Worm (Caenorhabditis elegans) whole organism, L1 larva: ENCODE measurements around the gene mtl-1.
A peak's percentile ranks its signal among the peaks of the same experiment; 100 is the strongest.

Experiments used
- C16A3.4 ChIP-seq: fragments of 150-350 bp; optimal IDR thresholded peaks from 2 replicates; lab custom pipeline; 2014; ENCODE audit warnings: missing biosample characterization, missing genetic modification characterization
- C34B4.2 ChIP-seq: sonication (generic microtip); optimal IDR thresholded peaks from 2 replicates; lab custom pipeline; 2017; ENCODE audit warnings: mild to moderate bottlenecking, missing genetic modification characterization, missing compliant biosample characterization
- aha-1 ChIP-seq: fragments of 150-350 bp; optimal IDR thresholded peaks from 2 replicates; lab custom pipeline; 2014; ENCODE audit warnings: missing biosample characterization, missing genetic modification characterization
- alr-1 ChIP-seq: fragments of 200-800 bp; sonication (Bioruptor generic); optimal IDR thresholded peaks from 2 replicates; lab custom pipeline; 2018; ENCODE audit warnings: borderline replicate concordance, mild to moderate bottlenecking, missing genetic modification characterization, missing compliant biosample characterization
- aly-2 ChIP-seq: fragments of 150-350 bp; optimal IDR thresholded peaks from 2 replicates; lab custom pipeline; 2014; ENCODE audit warnings: missing biosample characterization, missing genetic modification characterization
- efl-1 ChIP-seq, 4 experiments: fragments of 150-350 bp; optimal IDR thresholded peaks in 3 of 4; peaks in 1 of 4; 1 replicate in 1 of 4; 2 replicates in 3 of 4; lab custom pipeline; 2014; ENCODE audit warnings: missing biosample characterization in 2 of 4, missing genetic modification characterization in 2 of 4, missing genetic modification reagents in 2 of 4
- efl-3 ChIP-seq: fragments of 200-800 bp; sonication (Bioruptor generic); optimal IDR thresholded peaks from 2 replicates; lab custom pipeline; 2018; ENCODE audit warnings: mild to moderate bottlenecking, missing genetic modification characterization, missing compliant biosample characterization
- elt-2 ChIP-seq: sonication (generic microtip); optimal IDR thresholded peaks from 2 replicates; lab custom pipeline; 2016; ENCODE audit warnings: missing genetic modification characterization, mild to moderate bottlenecking, inconsistent platforms, missing compliant biosample characterization, missing genetic modification reagents
- ets-5 ChIP-seq: fragments of 200-800 bp; sonication (Bioruptor generic); IDR thresholded peaks from 2 replicates; pipeline ENCODE4 v1.3.6; 2022; ENCODE audit warnings: missing genetic modification characterization, missing compliant biosample characterization
- fkh-10 ChIP-seq: sonication (generic microtip); optimal IDR thresholded peaks from 2 replicates; lab custom pipeline; 2017; ENCODE audit warnings: missing biosample characterization, missing genetic modification reagents, missing genetic modification characterization
- fkh-4 ChIP-seq: sonication (generic microtip); optimal IDR thresholded peaks from 2 replicates; lab custom pipeline; 2016; ENCODE audit warnings: missing compliant biosample characterization, missing genetic modification characterization, borderline replicate concordance
- fos-1 ChIP-seq: fragments of 150-350 bp; optimal IDR thresholded peaks from 2 replicates; lab custom pipeline; 2014; ENCODE audit warnings: missing biosample characterization, missing genetic modification characterization
- hlh-4 ChIP-seq: sonication (generic microtip); optimal IDR thresholded peaks from 2 replicates; lab custom pipeline; 2016; ENCODE audit warnings: mild to moderate bottlenecking, missing genetic modification characterization, missing compliant biosample characterization
- lin-13 ChIP-seq: fragments of 150-350 bp; optimal IDR thresholded peaks from 2 replicates; lab custom pipeline; 2014; ENCODE audit warnings: missing biosample characterization, missing genetic modification reagents, missing genetic modification characterization
- lin-14 ChIP-seq: fragments of 200-800 bp; sonication (Bioruptor generic); optimal IDR thresholded peaks from 2 replicates; lab custom pipeline; 2018; ENCODE audit warnings: mild to moderate bottlenecking, missing genetic modification characterization, moderate library complexity, missing compliant biosample characterization
- lin-15B ChIP-seq: fragments of 150-350 bp; sonication (generic microtip); optimal IDR thresholded peaks from 3 replicates; lab custom pipeline; 2014; ENCODE audit warnings: missing biosample characterization, missing genetic modification characterization
- lin-35 ChIP-seq, 2 experiments: fragments of 150-350 bp; optimal IDR thresholded peaks; 2 replicates each; lab custom pipeline; 2014; ENCODE audit warnings: missing biosample characterization in 2 of 2, missing genetic modification characterization in 2 of 2, missing genetic modification reagents in 2 of 2
- lsy-2 ChIP-seq, 2 experiments: fragments of 150-350 bp; optimal IDR thresholded peaks; 2 replicates each; lab custom pipeline; 2014; ENCODE audit warnings: missing biosample characterization in 2 of 2, missing genetic modification characterization in 2 of 2
- mab-9 ChIP-seq: fragments of 200-800 bp; sonication (Bioruptor generic); IDR thresholded peaks from 2 replicates; pipeline ENCODE4 v1.3.6; 2022; ENCODE audit warnings: missing genetic modification reagents, missing genetic modification characterization, missing compliant biosample characterization
- mdl-1 ChIP-seq, 2 experiments: fragments of 150-350 bp; optimal IDR thresholded peaks; 2 replicates each; lab custom pipeline; 2014 to 2017; ENCODE audit warnings: missing biosample characterization in 2 of 2, missing genetic modification characterization in 2 of 2, inconsistent platforms in 1 of 2
- mep-1 ChIP-seq: fragments of 150-350 bp; optimal IDR thresholded peaks from 2 replicates; lab custom pipeline; 2014; ENCODE audit warnings: missing biosample characterization, missing genetic modification characterization
- nhr-12 ChIP-seq: sonication (generic microtip); optimal IDR thresholded peaks from 2 replicates; lab custom pipeline; 2017; ENCODE audit warnings: missing biosample characterization, missing genetic modification characterization
- nhr-19 ChIP-seq: fragments of 200-800 bp; sonication (Bioruptor generic); conservative IDR thresholded peaks from 2 replicates; pipeline ENCODE4 v1.3.6; 2022; ENCODE audit warnings: missing genetic modification characterization, missing compliant biosample characterization
- nhr-20 ChIP-seq: sonication (generic microtip); optimal IDR thresholded peaks from 2 replicates; lab custom pipeline; 2016; ENCODE audit warnings: mild to moderate bottlenecking, missing genetic modification characterization, missing compliant biosample characterization
- nhr-47 ChIP-seq: sonication (generic microtip); optimal IDR thresholded peaks from 2 replicates; lab custom pipeline; 2016; ENCODE audit warnings: mild to moderate bottlenecking, missing genetic modification characterization, moderate library complexity, missing compliant biosample characterization
- nhr-77 ChIP-seq: fragments of 150-350 bp; optimal IDR thresholded peaks from 2 replicates; lab custom pipeline; 2014; ENCODE audit warnings: missing biosample characterization, missing genetic modification characterization
- pag-3 ChIP-seq: sonication (generic microtip); optimal IDR thresholded peaks from 2 replicates; lab custom pipeline; 2017; ENCODE audit warnings: missing genetic modification characterization, mild to moderate bottlenecking, missing compliant biosample characterization, antibody characterized with exemption, borderline replicate concordance; ENCODE audit not compliant: insufficient read depth
- pax-3 ChIP-seq: fragments of 200-800 bp; sonication (Bioruptor generic); optimal IDR thresholded peaks from 2 replicates; lab custom pipeline; 2018; ENCODE audit warnings: mild to moderate bottlenecking, missing genetic modification characterization, moderate library complexity, missing compliant biosample characterization
- rnt-1 ChIP-seq: sonication (generic microtip); optimal IDR thresholded peaks from 2 replicates; lab custom pipeline; 2016; ENCODE audit warnings: mild to moderate bottlenecking, missing genetic modification characterization, moderate library complexity, missing compliant biosample characterization
- snu-23 ChIP-seq: sonication (generic microtip); optimal IDR thresholded peaks from 2 replicates; lab custom pipeline; 2016; ENCODE audit warnings: missing genetic modification characterization, missing compliant biosample characterization
- sup-37 ChIP-seq: fragments of 200-800 bp; sonication (Bioruptor generic); optimal IDR thresholded peaks from 2 replicates; lab custom pipeline; 2018; ENCODE audit warnings: mild to moderate bottlenecking, missing genetic modification characterization, missing compliant biosample characterization
- tbx-2 ChIP-seq: sonication (generic microtip); optimal IDR thresholded peaks from 2 replicates; lab custom pipeline; 2016; ENCODE audit warnings: missing genetic modification characterization, missing compliant biosample characterization
- unc-30 ChIP-seq: sonication (generic microtip); optimal IDR thresholded peaks from 2 replicates; lab custom pipeline; 2017; ENCODE audit warnings: missing biosample characterization, missing genetic modification characterization
- unc-86 ChIP-seq: sonication (generic microtip); optimal IDR thresholded peaks from 2 replicates; lab custom pipeline; 2016; ENCODE audit warnings: missing genetic modification characterization, missing compliant biosample characterization
- unc-98 ChIP-seq: fragments of 200-800 bp; sonication (Bioruptor generic); IDR thresholded peaks from 2 replicates; pipeline ENCODE4 v1.3.6; 2022; ENCODE audit warnings: missing genetic modification characterization, missing compliant biosample characterization
- xbp-1 ChIP-seq: sonication (generic microtip); optimal IDR thresholded peaks from 2 replicates; lab custom pipeline; 2016; ENCODE audit warnings: missing genetic modification characterization, missing compliant biosample characterization
- zag-1 ChIP-seq: fragments of 150-350 bp; optimal IDR thresholded peaks from 2 replicates; lab custom pipeline; 2014; ENCODE audit warnings: missing biosample characterization, missing genetic modification characterization
- ztf-11 ChIP-seq, 2 experiments: sonication (generic microtip); optimal IDR thresholded peaks; 2 replicates each; lab custom pipeline; 2016 to 2017; ENCODE audit warnings: missing genetic modification characterization in 2 of 2, missing biosample characterization in 1 of 2, missing compliant biosample characterization in 1 of 2
- ztf-4 ChIP-seq: fragments of 150-350 bp; optimal IDR thresholded peaks from 2 replicates; lab custom pipeline; 2014; ENCODE audit warnings: missing biosample characterization, missing genetic modification characterization

The mtl-1 gene

DNA sequence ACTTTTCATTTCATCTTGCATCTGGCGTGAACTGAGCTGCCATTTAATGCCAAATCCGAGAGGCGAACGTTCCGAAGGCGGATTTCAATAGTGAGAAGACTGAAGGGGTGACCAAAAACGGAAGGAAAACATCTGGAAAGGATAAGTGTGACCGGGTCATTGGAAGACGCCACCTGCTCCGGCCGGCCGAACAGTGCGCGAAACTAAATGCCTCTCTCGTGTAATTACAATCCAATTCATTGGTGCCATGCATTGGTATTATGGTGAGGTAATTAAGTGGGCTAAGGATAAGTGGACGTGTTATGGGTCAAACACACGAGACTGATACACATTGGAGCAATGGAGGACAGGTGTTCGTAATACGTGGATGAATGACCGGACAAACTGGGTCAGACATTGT lies 7.1 kb downstream of the mtl-1 start:
- TF ChIP-seq pag-3 (tag; lab: Kevin White, UChicago) (no peak), nhr-77 (tag; lab: Kevin White, UChicago) (no peak), efl-3 (no peak), sup-37 (GFP tag; lab: Kevin White, UChicago) (no peak), lsy-2 (tag; optimal IDR thresholded peaks at IDR 0.05; lab: Kevin White, UChicago) (no peak), hlh-4 (tag; lab: Kevin White, UChicago) (no peak), efl-1 (optimal IDR thresholded peaks at IDR 0.05; lab: Kevin White, UChicago) (no peak), efl-1 (GFP tag; optimal IDR thresholded peaks at IDR 0.05 in 1 of 2; lab: Kevin White, UChicago) (peak in 1 of 2 experiments; percentile 62), nhr-19 (GFP tag; lab: Robert Waterston, UW) (no peak), xbp-1 (tag; lab: Kevin White, UChicago) (no peak)
- TF ChIP-seq, all 84 proteins: peak for 1

DNA sequence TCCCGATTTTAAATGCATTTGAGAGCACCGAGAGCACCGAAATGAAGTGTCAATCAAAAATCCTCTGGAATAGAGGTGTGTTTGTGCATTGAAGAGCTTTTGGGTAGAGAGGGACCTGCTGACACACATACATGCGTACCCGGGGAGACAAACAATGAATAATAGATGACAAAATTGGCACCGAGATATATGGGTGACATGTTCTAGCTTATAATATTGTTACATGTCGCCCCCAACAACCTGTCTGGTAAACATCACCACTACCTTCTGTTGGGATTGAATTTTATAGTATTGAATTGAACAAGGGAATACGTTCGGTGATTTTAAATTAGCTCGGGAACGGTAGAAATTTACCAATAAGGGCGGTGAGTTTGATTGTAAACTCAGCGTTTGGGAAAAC lies 7.9 kb downstream of the mtl-1 start:
- TF ChIP-seq lin-15B (tag; lab: Kevin White, UChicago) (no peak), sup-37 (GFP tag; lab: Kevin White, UChicago) (no peak), unc-30 (no peak), ztf-4 (tag; lab: Kevin White, UChicago) (no peak), fkh-10 (GFP tag; lab: Kevin White, UChicago) (no peak), elt-2 (no peak), mdl-1 (tag; optimal IDR thresholded peaks at IDR 0.05; lab: Kevin White, UChicago) (no peak), lin-35 (GFP tag; optimal IDR thresholded peaks at IDR 0.05; lab: Kevin White, UChicago) (no peak), zag-1 (no peak), alr-1 (no peak), rnt-1 (tag; lab: Kevin White, UChicago) (no peak), fos-1 (tag; lab: Kevin White, UChicago) (no peak), nhr-19 (GFP tag; lab: Robert Waterston, UW) (no peak)

DNA sequence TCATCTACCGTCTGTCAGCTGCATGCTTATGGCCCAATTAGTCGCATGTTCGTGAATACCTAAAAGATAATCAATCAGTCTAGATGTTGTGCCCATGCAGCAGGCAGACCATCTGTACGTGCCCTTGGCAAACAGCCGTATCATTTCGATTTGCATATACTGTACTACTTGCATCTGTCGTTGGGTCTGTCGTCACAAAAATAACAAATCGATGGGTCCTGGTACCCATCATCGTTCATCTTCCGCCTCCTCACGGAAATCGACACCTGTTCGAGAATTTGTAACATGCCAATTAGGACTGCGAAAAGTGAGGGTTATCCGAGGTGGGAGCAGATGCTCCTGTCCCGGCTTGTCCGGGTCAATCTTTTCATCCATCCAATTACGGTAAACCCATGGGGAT lies 8.4 kb downstream of the mtl-1 start:
- TF ChIP-seq tbx-2 (tag; lab: Kevin White, UChicago), result peak; percentile 51
- TF ChIP-seq C16A3.4 (tag; lab: Kevin White, UChicago), result no peak
- peak; percentile 29 for TF ChIP-seq unc-86 (tag; lab: Kevin White, UChicago)
- TF ChIP-seq lin-15B (tag; lab: Kevin White, UChicago), result no peak
- TF ChIP-seq ztf-11 (tag; optimal IDR thresholded peaks at IDR 0.05; lab: Kevin White, UChicago), result peak in 1 of 2 experiments; percentile 84

DNA sequence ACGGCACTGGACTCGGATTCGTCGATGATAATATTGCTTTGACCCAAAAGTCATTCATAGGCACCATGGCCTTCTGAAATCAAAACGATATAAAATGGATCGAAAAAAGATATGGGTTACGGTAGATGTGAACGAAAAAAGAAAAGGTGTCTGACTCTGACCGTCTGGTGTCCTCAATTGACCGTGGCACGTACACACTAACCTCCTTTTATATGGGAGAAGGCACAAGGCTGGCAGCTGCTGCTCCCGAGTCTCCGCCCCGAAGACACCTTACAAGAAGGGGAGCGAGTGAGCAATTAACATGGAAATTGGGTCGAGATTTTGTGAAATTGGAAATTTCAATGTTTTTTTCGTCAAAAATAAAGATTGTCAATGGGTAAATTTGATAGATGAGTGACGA lies 10.2 kb downstream of the mtl-1 start, which contains the start of gene egl-46:
TSS of gene egl-46 (minus strand) at position 73 of the 400 bp plus-strand sequence.
- TF ChIP-seq aha-1 (tag; lab: Kevin White, UChicago) (no peak), nhr-20 (tag; lab: Kevin White, UChicago) (no peak), nhr-19 (GFP tag; lab: Robert Waterston, UW) (no peak), ets-5 (no peak), fos-1 (tag; lab: Kevin White, UChicago) (no peak), pax-3 (tag; lab: Kevin White, UChicago) (no peak), lin-13 (GFP tag; lab: Kevin White, UChicago) (no peak), mep-1 (no peak), efl-1 (optimal IDR thresholded peaks at IDR 0.05; lab: Kevin White, UChicago) (no peak), efl-1 (GFP tag; optimal IDR thresholded peaks at IDR 0.05 in 1 of 2; lab: Kevin White, UChicago) (no peak), rnt-1 (tag; lab: Kevin White, UChicago) (no peak), snu-23 (GFP tag; lab: Kevin White, UChicago) (no peak), aly-2 (tag; lab: Kevin White, UChicago) (no peak), unc-98 (GFP tag; lab: Robert Waterston, UW) (no peak), C34B4.2 (tag; lab: Kevin White, UChicago) (no peak), lin-15B (tag; lab: Kevin White, UChicago) (no peak), nhr-47 (no peak), fkh-4 (tag; lab: Kevin White, UChicago) (no peak), lin-14 (GFP tag; lab: Kevin White, UChicago) (no peak), nhr-12 (tag; lab: Kevin White, UChicago) (no peak), mab-9 (no peak)
